Worm (Caenorhabditis elegans): ENCODE data around the gene aldo-1.

The aldo-1 gene

DNA sequence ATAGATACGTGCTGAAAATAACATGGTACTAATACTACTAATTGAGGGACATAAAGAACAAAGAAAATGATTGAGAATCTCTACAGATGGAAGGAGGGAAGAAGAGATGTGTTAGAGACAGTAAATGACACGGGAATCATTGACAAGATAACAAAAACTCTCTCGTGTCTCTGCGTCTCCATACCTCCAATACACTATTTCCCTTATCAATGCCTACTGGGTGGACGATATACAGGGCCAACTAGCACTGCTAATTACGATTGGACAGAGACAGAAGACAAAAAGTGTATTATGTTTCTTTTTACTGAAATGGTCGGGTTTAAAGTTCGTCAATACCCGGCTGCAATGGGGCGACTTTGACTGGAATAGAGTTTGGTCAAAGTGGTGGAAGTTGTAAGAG lies 20.1 kb downstream of the aldo-1 start (continued):
- TF ChIP-seq tag-97 (GFP tag; IDR thresholded peaks at IDR 0.05) (no peak), F44E2.7 (GFP tag; IDR thresholded peaks at IDR 0.05) (no peak), lin-38 (GFP tag; IDR thresholded peaks at IDR 0.05) (no peak), D1046.2 (GFP tag; IDR thresholded peaks at IDR 0.05) (no peak), duxl-1 (tag; optimal IDR thresholded peaks at IDR 0.05; ENCODE audit: poor library complexity) (no peak), lin-13 (GFP tag; optimal IDR thresholded peaks at IDR 0.05) (no peak), hmg-1.1 (GFP tag; IDR thresholded peaks at IDR 0.05) (no peak), dmd-8 (GFP tag; IDR thresholded peaks at IDR 0.05) (no peak), egl-27 (tag; optimal IDR thresholded peaks at IDR 0.05) (no peak), F26F4.8 (GFP tag; conservative IDR thresholded peaks at IDR 0.05) (no peak), ZK546.5 (tag; optimal IDR thresholded peaks at IDR 0.05) (no peak), lin-29 (GFP tag; IDR thresholded peaks at IDR 0.05) (no peak), hlh-30 (tag; optimal IDR thresholded peaks at IDR 0.05; ENCODE audit: insufficient read depth) (peak; percentile 16), set-16 (GFP tag; IDR thresholded peaks at IDR 0.05) (no peak), cey-2 (tag; optimal IDR thresholded peaks at IDR 0.05; ENCODE audit: borderline replicate concordance, insufficient read depth) (peak; percentile 15), ces-1 (GFP tag; optimal IDR thresholded peaks at IDR 0.05) (no peak), fkh-10 (GFP tag; optimal IDR thresholded peaks at IDR 0.05) (no peak), skn-1 (tag; optimal IDR thresholded peaks at IDR 0.05) (no peak), jun-1 (tag; optimal IDR thresholded peaks at IDR 0.05) (no peak), R02D3.7 (tag; optimal IDR thresholded peaks at IDR 0.05) (no peak), dmd-6 (GFP tag; IDR thresholded peaks at IDR 0.05) (peak; percentile 82), gei-8 (GFP tag; optimal IDR thresholded peaks at IDR 0.05) (peak; percentile 5), aha-1 (tag) (peak; percentile 93), Y5F2A.4 (GFP tag; optimal IDR thresholded peaks at IDR 0.05) (no peak), ceh-62 (tag; optimal IDR thresholded peaks at IDR 0.05) (no peak), nhr-6 (tag; optimal IDR thresholded peaks at IDR 0.05) (no peak), spr-1 (tag; optimal IDR thresholded peaks at IDR 0.05) (no peak), dpl-1 (GFP tag; optimal IDR thresholded peaks at IDR 0.05) (no peak), madf-9 (GFP tag; conservative IDR thresholded peaks at IDR 0.05) (no peak), mep-1 (tag; optimal IDR thresholded peaks at IDR 0.05) (peak; percentile 29), mxl-2 (GFP tag; conservative IDR thresholded peaks at IDR 0.05) (no peak), madf-5 (GFP tag; IDR thresholded peaks at IDR 0.05) (0 out of 4 replicates have a peak, but pooled peaks of 1 of the 2 experiments have one; percentile 50), unc-39 (tag; optimal IDR thresholded peaks at IDR 0.05) (no peak), sdz-12 (GFP tag; optimal IDR thresholded peaks at IDR 0.05) (no peak), spr-3 (GFP tag; optimal IDR thresholded peaks at IDR 0.05) (peak; percentile 36), daf-12 (tag; optimal IDR thresholded peaks at IDR 0.05) (no peak), ZK337.2 (GFP tag; IDR thresholded peaks at IDR 0.05) (no peak), ztf-11 (tag; optimal IDR thresholded peaks at IDR 0.05) (no peak), hlh-11 (tag; optimal IDR thresholded peaks at IDR 0.05) (peak; percentile 89), ama-1 (optimal IDR thresholded peaks at IDR 0.05) (no peak), lin-39 (tag; optimal IDR thresholded peaks at IDR 0.05) (no peak), mes-2 (tag; optimal IDR thresholded peaks at IDR 0.05; ENCODE audit: poor library complexity, severe bottlenecking) (peak; percentile 65), lin-15B (tag; optimal IDR thresholded peaks at IDR 0.05) (no peak), ctbp-1 (GFP tag; IDR thresholded peaks at IDR 0.05) (no peak), lir-3 (tag; optimal IDR thresholded peaks at IDR 0.05) (no peak), Y75B8A.6 (GFP tag; IDR thresholded peaks at IDR 0.05) (no peak), nhr-102 (tag; optimal IDR thresholded peaks at IDR 0.05) (no peak), nhr-10 (tag; optimal IDR thresholded peaks at IDR 0.05) (no peak), ceh-44 (GFP tag; IDR thresholded peaks at IDR 0.05) (no peak), T26A8.4 (GFP tag; IDR thresholded peaks at IDR 0.05) (no peak), lin-1 (GFP tag; IDR thresholded peaks at IDR 0.05) (no peak; the same call in 1 of the 2 replicates), Y48G9A.11 (GFP tag; IDR thresholded peaks at IDR 0.05) (no peak)

All from whole organism, L4 larva.